Worm (Caenorhabditis elegans) whole organism, young adult: ENCODE data around the gene K09E9.1.

Experiments
- C17E4.6 ChIP-seq: fragments of 200-800 bp; sonication (Bioruptor generic); IDR thresholded peaks from 2 replicates; pipeline ENCODE4 v1.3.6; 2022; ENCODE audit warnings: missing genetic modification reagents, missing genetic modification characterization, missing compliant biosample characterization
- F22D6.2 ChIP-seq: sonication (generic microtip); optimal IDR thresholded peaks from 2 replicates; lab custom pipeline; 2016; ENCODE audit warnings: mild to moderate bottlenecking, missing genetic modification characterization, missing compliant biosample characterization
- F33H1.4 ChIP-seq: fragments of 200-800 bp; sonication (Bioruptor generic); IDR thresholded peaks from 2 replicates; pipeline ENCODE4 v1.3.6; 2022; ENCODE audit warnings: missing genetic modification reagents, missing genetic modification characterization, missing compliant biosample characterization
- F49E8.2 ChIP-seq: sonication (generic microtip); optimal IDR thresholded peaks from 3 replicates; lab custom pipeline; 2017; ENCODE audit warnings: missing genetic modification characterization, mild to moderate bottlenecking, missing compliant biosample characterization, antibody characterized with exemption, moderate library complexity; ENCODE audit not compliant: insufficient read depth
- F55B11.4 ChIP-seq: sonication (generic microtip); optimal IDR thresholded peaks from 2 replicates; lab custom pipeline; 2016; ENCODE audit warnings: missing compliant biosample characterization, missing genetic modification characterization, borderline replicate concordance; ENCODE audit not compliant: insufficient read depth
- F57A8.1 ChIP-seq: fragments of 200-800 bp; sonication (Bioruptor generic); optimal IDR thresholded peaks from 2 replicates; lab custom pipeline; 2018; ENCODE audit warnings: mild to moderate bottlenecking, missing genetic modification characterization, moderate library complexity, missing compliant biosample characterization
- K11D2.4 ChIP-seq: fragments of 200-800 bp; sonication (Bioruptor generic); IDR thresholded peaks from 2 replicates; pipeline ENCODE4 v1.3.6; 2022; ENCODE audit warnings: missing genetic modification reagents, missing genetic modification characterization, missing compliant biosample characterization
- K12H6.12 ChIP-seq: fragments of 200-800 bp; sonication (Bioruptor generic); optimal IDR thresholded peaks from 2 replicates; lab custom pipeline; 2018; ENCODE audit warnings: mild to moderate bottlenecking, missing genetic modification characterization, missing compliant biosample characterization
- Y53F4B.3 ChIP-seq: fragments of 200-800 bp; sonication (Bioruptor generic); IDR thresholded peaks from 2 replicates; pipeline ENCODE4 v1.3.6; 2022; ENCODE audit warnings: missing genetic modification reagents, missing genetic modification characterization, missing compliant biosample characterization
- Y53G8AR.9 ChIP-seq: fragments of 200-800 bp; sonication (Bioruptor generic); conservative IDR thresholded peaks from 2 replicates; pipeline ENCODE4 v1.3.6; 2022; ENCODE audit warnings: missing genetic modification reagents, missing genetic modification characterization, missing compliant biosample characterization
- Y56A3A.18 ChIP-seq: fragments of 200-800 bp; sonication (Bioruptor generic); IDR thresholded peaks from 2 replicates; pipeline ENCODE4 v1.3.6; 2022; ENCODE audit warnings: missing genetic modification reagents, missing genetic modification characterization, missing compliant biosample characterization
- Y67H2A.10 ChIP-seq: fragments of 200-800 bp; sonication (Bioruptor generic); conservative IDR thresholded peaks from 2 replicates; pipeline ENCODE4 v1.3.6; 2022; ENCODE audit warnings: missing genetic modification reagents, missing genetic modification characterization, missing compliant biosample characterization
- akir-1 ChIP-seq: fragments of 200-800 bp; sonication (Bioruptor generic); optimal IDR thresholded peaks from 2 replicates; lab custom pipeline; 2018; ENCODE audit warnings: mild to moderate bottlenecking, missing genetic modification characterization, moderate library complexity, missing compliant biosample characterization
- aptf-2 ChIP-seq: fragments of 200-800 bp; sonication (Bioruptor generic); conservative IDR thresholded peaks from 2 replicates; pipeline ENCODE4 v1.3.6; 2022; ENCODE audit warnings: missing genetic modification reagents, missing genetic modification characterization, missing compliant biosample characterization
- attf-6 ChIP-seq: fragments of 200-800 bp; sonication (Bioruptor generic); IDR thresholded peaks from 2 replicates; pipeline ENCODE4 v1.3.6; 2022; ENCODE audit warnings: missing genetic modification reagents, missing genetic modification characterization, missing compliant biosample characterization
- ceh-79 ChIP-seq: sonication (generic microtip); optimal IDR thresholded peaks from 2 replicates; lab custom pipeline; 2017; ENCODE audit warnings: mild to moderate bottlenecking, missing genetic modification characterization, missing compliant biosample characterization
- die-1 ChIP-seq: sonication (generic microtip); optimal IDR thresholded peaks from 2 replicates; lab custom pipeline; 2016; ENCODE audit warnings: missing genotype, mild to moderate bottlenecking, missing genetic modification characterization, missing compliant biosample characterization
- dox-1 ChIP-seq: fragments of 200-800 bp; sonication (Bioruptor generic); IDR thresholded peaks from 2 replicates; pipeline ENCODE4 v1.3.6; 2022; ENCODE audit warnings: missing genetic modification reagents, missing genetic modification characterization, missing compliant biosample characterization
- ekl-4 ChIP-seq: fragments of 200-800 bp; sonication (Bioruptor generic); IDR thresholded peaks from 2 replicates; pipeline ENCODE4 v1.3.6; 2022; ENCODE audit warnings: missing genetic modification reagents, missing genetic modification characterization, missing compliant biosample characterization
- hlh-12 ChIP-seq: sonication (generic microtip); optimal IDR thresholded peaks from 2 replicates; lab custom pipeline; 2016; ENCODE audit warnings: missing genetic modification characterization, missing compliant biosample characterization
- let-526 ChIP-seq: fragments of 200-800 bp; sonication (Bioruptor generic); IDR thresholded peaks from 2 replicates; pipeline ENCODE4 v1.3.6; 2022; ENCODE audit warnings: missing genetic modification reagents, missing genetic modification characterization, missing compliant biosample characterization
- let-607 ChIP-seq, 2 experiments: fragments of 200-800 bp in 1 of 2; sonication (Bioruptor generic) in 1 of 2; sonication (generic microtip) in 1 of 2; optimal IDR thresholded peaks; 2 replicates each; lab custom pipeline; 2016 to 2018; ENCODE audit warnings: mild to moderate bottlenecking in 2 of 2, missing compliant biosample characterization in 2 of 2, missing genetic modification characterization in 2 of 2, moderate library complexity in 2 of 2, missing genotype in 1 of 2
- lin-54 ChIP-seq: fragments of 200-800 bp; sonication (Bioruptor generic); optimal IDR thresholded peaks from 2 replicates; lab custom pipeline; 2018; ENCODE audit warnings: mild to moderate bottlenecking, missing genetic modification characterization, missing compliant biosample characterization
- lsl-1 ChIP-seq: fragments of 200-800 bp; sonication (Bioruptor generic); optimal IDR thresholded peaks from 2 replicates; lab custom pipeline; 2018; ENCODE audit warnings: mild to moderate bottlenecking, missing genetic modification characterization, moderate library complexity, missing compliant biosample characterization
- madf-10 ChIP-seq: sonication (generic microtip); optimal IDR thresholded peaks from 2 replicates; lab custom pipeline; 2016; ENCODE audit warnings: mild to moderate bottlenecking, missing genetic modification characterization, missing compliant biosample characterization
- madf-6 ChIP-seq: fragments of 200-800 bp; sonication (Bioruptor generic); IDR thresholded peaks from 2 replicates; pipeline ENCODE4 v1.3.6; 2022; ENCODE audit warnings: missing genetic modification reagents, missing genetic modification characterization, missing compliant biosample characterization
- madf-8 ChIP-seq: fragments of 200-800 bp; sonication (Bioruptor generic); conservative IDR thresholded peaks from 2 replicates; pipeline ENCODE4 v1.3.6; 2022; ENCODE audit warnings: missing genetic modification reagents, missing genetic modification characterization, missing compliant biosample characterization
- mel-28 ChIP-seq: sonication (generic microtip); optimal IDR thresholded peaks from 2 replicates; lab custom pipeline; 2016; ENCODE audit warnings: borderline replicate concordance, mild to moderate bottlenecking, missing genetic modification characterization, missing compliant biosample characterization
- mes-4 ChIP-seq: sonication (generic microtip); optimal IDR thresholded peaks from 2 replicates; lab custom pipeline; 2016; ENCODE audit warnings: missing genotype, missing genetic modification characterization, missing compliant biosample characterization
- mxl-1 ChIP-seq: sonication (generic microtip); optimal IDR thresholded peaks from 2 replicates; lab custom pipeline; 2016; ENCODE audit warnings: missing genetic modification characterization, missing compliant biosample characterization
- nfya-1 ChIP-seq: sonication (generic microtip); optimal IDR thresholded peaks from 2 replicates; lab custom pipeline; 2017; ENCODE audit warnings: antibody characterized with exemption, missing compliant biosample characterization, missing genetic modification characterization, borderline replicate concordance; ENCODE audit not compliant: insufficient read depth
- nfya-2 ChIP-seq: fragments of 200-800 bp; sonication (Bioruptor generic); IDR thresholded peaks from 2 replicates; pipeline ENCODE4 v1.3.6; 2022; ENCODE audit warnings: missing genetic modification reagents, missing genetic modification characterization, missing compliant biosample characterization
- pbrm-1 ChIP-seq: fragments of 200-800 bp; sonication (Bioruptor generic); IDR thresholded peaks from 2 replicates; pipeline ENCODE4 v1.3.6; 2022; ENCODE audit warnings: missing genetic modification reagents, missing genetic modification characterization, missing compliant biosample characterization
- rec-8 ChIP-seq, 2 experiments: sonication (generic microtip); optimal IDR thresholded peaks; 2 replicates each; lab custom pipeline; 2016; ENCODE audit warnings: mild to moderate bottlenecking in 2 of 2, missing genetic modification characterization in 2 of 2, missing genetic modification reagents in 2 of 2, missing genotype in 2 of 2, missing biosample characterization in 1 of 2, missing compliant biosample characterization in 1 of 2, moderate library complexity in 1 of 2
- snpc-1.3 ChIP-seq: sonication (generic microtip); optimal IDR thresholded peaks from 2 replicates; lab custom pipeline; 2017; ENCODE audit warnings: missing genetic modification characterization, mild to moderate bottlenecking, missing compliant biosample characterization, antibody characterized with exemption, moderate library complexity, missing genotype, missing genetic modification reagents; ENCODE audit not compliant: insufficient read depth
- snpc-3.4 ChIP-seq: sonication (generic microtip); optimal IDR thresholded peaks from 2 replicates; lab custom pipeline; 2017; ENCODE audit warnings: missing genetic modification characterization, mild to moderate bottlenecking, missing compliant biosample characterization, antibody characterized with exemption, moderate library complexity, missing genotype, missing genetic modification reagents
- tbp1 ChIP-seq: fragments of 200-800 bp; sonication (Bioruptor generic); optimal IDR thresholded peaks from 2 replicates; lab custom pipeline; 2018; ENCODE audit warnings: mild to moderate bottlenecking, missing genetic modification characterization, missing compliant biosample characterization
- unc-130 ChIP-seq: sonication (generic microtip); optimal IDR thresholded peaks from 2 replicates; lab custom pipeline; 2016; ENCODE audit warnings: missing genetic modification reagents, missing genetic modification characterization, missing compliant biosample characterization
- unc-62 ChIP-seq: fragments of 150-350 bp; optimal IDR thresholded peaks from 2 replicates; lab custom pipeline; 2014; ENCODE audit warnings: missing biosample characterization, missing genetic modification reagents, missing genetic modification characterization
- xnd-1 ChIP-seq: sonication (generic microtip); optimal IDR thresholded peaks from 2 replicates; lab custom pipeline; 2016; ENCODE audit warnings: missing genotype, missing genetic modification reagents, missing genetic modification characterization, missing compliant biosample characterization
- zim-3 ChIP-seq: sonication (generic microtip); optimal IDR thresholded peaks from 2 replicates; lab custom pipeline; 2017; ENCODE audit warnings: mild to moderate bottlenecking, missing genetic modification characterization, moderate library complexity, missing compliant biosample characterization
- ztf-18 ChIP-seq: sonication (generic microtip); optimal IDR thresholded peaks from 2 replicates; lab custom pipeline; 2016; ENCODE audit warnings: missing genotype, mild to moderate bottlenecking, missing genetic modification characterization, missing compliant biosample characterization
- ztf-22 ChIP-seq: fragments of 200-800 bp; sonication (Bioruptor generic); optimal IDR thresholded peaks from 2 replicates; lab custom pipeline; 2018; ENCODE audit warnings: mild to moderate bottlenecking, missing genetic modification characterization, moderate library complexity, missing compliant biosample characterization
- ztf-25 ChIP-seq: fragments of 200-800 bp; sonication (Bioruptor generic); IDR thresholded peaks from 2 replicates; pipeline ENCODE4 v1.3.6; 2022; ENCODE audit warnings: missing genetic modification reagents, missing genetic modification characterization, missing compliant biosample characterization
- ztf-26 ChIP-seq: sonication (generic microtip); optimal IDR thresholded peaks from 2 replicates; lab custom pipeline; 2017; ENCODE audit warnings: missing genetic modification characterization, missing compliant biosample characterization

The K09E9.1 gene

ce11 chrX:15606585-15607276, 13.6 kb upstream of the K09E9.1 start, which contains the start of gene rab-14 (continued):
- TF ChIP-seq hlh-12 (tag; lab: Kevin White, UChicago) (no peak), Y67H2A.10 (GFP tag; lab: Robert Waterston, UW) (no peak), unc-130 (no peak), let-607 (tag; optimal IDR thresholded peaks at IDR 0.05; lab: Kevin White, UChicago) (no peak), Y53G8AR.9 (GFP tag; lab: Robert Waterston, UW) (no peak), rec-8 (tag; optimal IDR thresholded peaks at IDR 0.05; lab: Kevin White, UChicago) (no peak), pbrm-1 (peak; percentile 33; the same call in 1 of the 2 replicates), ztf-26 (tag; lab: Kevin White, UChicago) (no peak), snpc-3.4 (no peak), F33H1.4 (GFP tag; lab: Robert Waterston, UW) (no peak), K11D2.4 (GFP tag; lab: Robert Waterston, UW) (peak; percentile 53; the same call in 1 of the 2 replicates), ztf-25 (no peak), attf-6 (GFP tag; lab: Robert Waterston, UW) (no peak), C17E4.6 (GFP tag; lab: Robert Waterston, UW) (no peak), madf-8 (GFP tag; lab: Robert Waterston, UW) (no peak), mxl-1 (tag; lab: Kevin White, UChicago) (no peak), mel-28 (tag; lab: Kevin White, UChicago) (no peak), mes-4 (tag; lab: Kevin White, UChicago) (no peak), Y53F4B.3 (GFP tag; lab: Robert Waterston, UW) (no peak), K12H6.12 (tag; lab: Kevin White, UChicago) (peak; percentile 79), let-526 (peak; percentile 49; the same call in 1 of the 2 replicates), Y56A3A.18 (no peak), madf-6 (GFP tag; lab: Robert Waterston, UW) (0 out of 2 replicates have a peak, but pooled peaks have one; percentile 21), F49E8.2 (no peak), lsl-1 (no peak), nfya-2 (GFP tag; lab: Robert Waterston, UW) (no peak), aptf-2 (GFP tag; lab: Robert Waterston, UW) (no peak), dox-1 (GFP tag; lab: Robert Waterston, UW) (peak; percentile 20; the same call in 1 of the 2 replicates), F22D6.2 (tag; lab: Kevin White, UChicago) (no peak), nfya-1 (tag; lab: Kevin White, UChicago) (no peak), ztf-18 (tag; lab: Kevin White, UChicago) (no peak), madf-10 (tag; lab: Kevin White, UChicago) (no peak), unc-62 (GFP tag; lab: Kevin White, UChicago) (peak; percentile 12), ekl-4 (peak; percentile 74)

ce11 chrX:15607498-15608019, 12.7 kb upstream of the K09E9.1 start, which contains the start of gene nipi-3:
nipi-3 (plus strand) TSS chrX:15607969.
- TF ChIP-seq F49E8.2: no peak
- TF ChIP-seq ztf-22 (GFP tag; lab: Kevin White, UChicago): peak; percentile 87
- TF ChIP-seq tbp1 (GFP tag; lab: Kevin White, UChicago): peak; percentile 63
- no peak for TF ChIP-seq Y53F4B.3 (GFP tag; lab: Robert Waterston, UW)
- TF ChIP-seq nfya-1 (tag; lab: Kevin White, UChicago): no peak
- no peak for TF ChIP-seq zim-3 (tag; lab: Kevin White, UChicago)
- no peak for TF ChIP-seq F33H1.4 (GFP tag; lab: Robert Waterston, UW)
- no peak for TF ChIP-seq F55B11.4 (tag; lab: Kevin White, UChicago)
- no peak for TF ChIP-seq madf-8 (GFP tag; lab: Robert Waterston, UW)
- no peak for TF ChIP-seq ceh-79 (tag; lab: Kevin White, UChicago)
- TF ChIP-seq die-1 (tag; lab: Kevin White, UChicago): no peak
- TF ChIP-seq ztf-26 (tag; lab: Kevin White, UChicago): peak; percentile 92
- TF ChIP-seq lin-54 (GFP tag; lab: Kevin White, UChicago): peak; percentile 53
- TF ChIP-seq F57A8.1 (GFP tag; lab: Kevin White, UChicago): no peak
- TF ChIP-seq C17E4.6 (GFP tag; lab: Robert Waterston, UW): 0 out of 2 replicates have a peak, but pooled peaks have one; percentile 27
- TF ChIP-seq akir-1 (GFP tag; lab: Kevin White, UChicago): no peak
- no peak for TF ChIP-seq xnd-1 (tag; lab: Kevin White, UChicago)
- no peak for TF ChIP-seq ztf-25
- TF ChIP-seq snpc-1.3 (tag; lab: Kevin White, UChicago): no peak
